Worm (Caenorhabditis elegans): Measurements from ENCODE around the gene cla-1.

The cla-1 gene

ce11 chrIV:7573944-7574343 lies 14.8 kb upstream of the cla-1 start:
- TF ChIP-seq tbx-8 (GFP tag; optimal IDR thresholded peaks at IDR 0.05) (peak; percentile 88), ham-2 (GFP tag; optimal IDR thresholded peaks at IDR 0.05) (peak; percentile 98), ceh-39 (tag; optimal IDR thresholded peaks at IDR 0.05) (no peak), snpc-4 (tag; optimal IDR thresholded peaks at IDR 0.05) (no peak), ztf-11 (tag; optimal IDR thresholded peaks at IDR 0.05) (peak; percentile 57), nhr-76 (tag; optimal IDR thresholded peaks at IDR 0.05) (peak; percentile 10), ceh-43 (GFP tag; optimal IDR thresholded peaks at IDR 0.05) (peak; percentile 94), drap-1 (GFP tag; optimal IDR thresholded peaks at IDR 0.05) (peak; percentile 98), pha-4 (tag; optimal IDR thresholded peaks at IDR 0.05) (peak; percentile 41), flh-1 (GFP tag; optimal IDR thresholded peaks at IDR 0.05) (peak; percentile 84), lin-13 (tag; optimal IDR thresholded peaks at IDR 0.05) (peak; percentile 64), nhr-237 (tag; optimal IDR thresholded peaks at IDR 0.05) (peak; percentile 76), hlh-1 (tag; optimal IDR thresholded peaks at IDR 0.05) (peak; percentile 7), M03D4.4 (tag; optimal IDR thresholded peaks at IDR 0.05) (peak; percentile 97), cnd-1 (tag; optimal IDR thresholded peaks at IDR 0.05) (peak; percentile 95), mep-1 (tag; optimal IDR thresholded peaks at IDR 0.05) (peak; percentile 88), unc-39 (tag; optimal IDR thresholded peaks at IDR 0.05) (no peak), blmp-1 (tag; optimal IDR thresholded peaks at IDR 0.05) (peak; percentile 8), nhr-12 (tag; optimal IDR thresholded peaks at IDR 0.05) (no peak), unc-120 (tag; optimal IDR thresholded peaks at IDR 0.05; ENCODE audit: poor library complexity, severe bottlenecking) (peak; percentile 96), lin-32 (GFP tag; optimal IDR thresholded peaks at IDR 0.05) (peak; percentile 94), ces-1 (GFP tag; optimal IDR thresholded peaks at IDR 0.05) (no peak), nhr-28 (tag; optimal IDR thresholded peaks at IDR 0.05) (peak; percentile 82), zip-8 (tag; optimal IDR thresholded peaks at IDR 0.05) (no peak), elt-3 (tag; optimal IDR thresholded peaks at IDR 0.05) (peak; percentile 85), elt-1 (tag; optimal IDR thresholded peaks at IDR 0.05; ENCODE audit: borderline replicate concordance, insufficient read depth) (peak; percentile 41), mls-2 (tag; optimal IDR thresholded peaks at IDR 0.05) (peak; percentile 98), unc-62 (GFP tag; optimal IDR thresholded peaks at IDR 0.05) (peak; percentile 73), sptf-1 (tag; optimal IDR thresholded peaks at IDR 0.05) (peak; percentile 98), lsy-2 (tag; optimal IDR thresholded peaks at IDR 0.05) (peak; percentile 57), ceh-83 (GFP tag; optimal IDR thresholded peaks at IDR 0.05) (peak; percentile 98), mab-5 (tag; optimal IDR thresholded peaks at IDR 0.05) (no peak), bed-3 (GFP tag; optimal IDR thresholded peaks at IDR 0.05) (peak; percentile 93), sem-2 (GFP tag; optimal IDR thresholded peaks at IDR 0.05) (peak; percentile 88), nhr-2 (tag; optimal IDR thresholded peaks at IDR 0.05) (no peak)

DNA sequence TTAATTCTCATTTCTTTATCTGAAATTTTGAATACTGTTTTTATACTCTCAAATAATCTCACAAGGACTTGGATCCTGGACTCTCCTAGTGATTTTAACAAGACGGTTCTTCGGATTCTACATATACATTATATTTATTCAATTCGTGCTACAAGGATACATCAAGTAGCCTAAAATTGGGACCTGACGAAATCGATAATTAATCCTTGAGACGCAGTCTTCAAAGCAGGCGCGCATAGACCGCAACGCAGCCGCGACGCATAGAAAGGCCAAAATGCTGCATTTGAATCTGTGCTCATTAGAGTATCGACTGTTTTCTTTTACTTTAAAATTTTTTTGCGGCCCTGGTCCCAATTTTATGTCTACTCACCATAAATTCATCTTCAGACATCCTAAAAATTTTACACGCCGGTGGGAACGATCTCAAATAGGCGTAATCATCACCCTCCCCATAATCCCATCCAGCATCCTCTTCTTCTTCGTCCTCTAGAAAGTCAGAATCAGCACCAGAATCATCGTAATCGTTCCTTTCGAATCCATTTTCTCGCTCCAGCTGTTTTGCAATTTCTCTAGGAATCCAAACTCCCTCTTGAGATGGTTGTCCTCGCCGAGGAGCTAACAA lies 13.5 kb upstream of the cla-1 start, which contains the start of gene cec-4:
Gene cec-4 (plus strand): TSS at position 572 of the 622 bp plus-strand sequence.
- TF ChIP-seq mep-1 (tag; optimal IDR thresholded peaks at IDR 0.05) (no peak), sem-2 (GFP tag; optimal IDR thresholded peaks at IDR 0.05) (no peak), sptf-1 (tag; optimal IDR thresholded peaks at IDR 0.05) (no peak), bed-3 (GFP tag; optimal IDR thresholded peaks at IDR 0.05) (no peak), hlh-1 (tag; optimal IDR thresholded peaks at IDR 0.05) (peak; percentile 50), ces-1 (GFP tag; optimal IDR thresholded peaks at IDR 0.05) (peak; percentile 9), unc-62 (GFP tag; optimal IDR thresholded peaks at IDR 0.05) (no peak), nhr-2 (tag; optimal IDR thresholded peaks at IDR 0.05) (no peak), ztf-11 (tag; optimal IDR thresholded peaks at IDR 0.05) (no peak), lsy-2 (tag; optimal IDR thresholded peaks at IDR 0.05) (no peak), cnd-1 (tag; optimal IDR thresholded peaks at IDR 0.05) (no peak), ceh-39 (tag; optimal IDR thresholded peaks at IDR 0.05) (peak; percentile 97)

ce11 chrIV:7578281-7578680 lies 10.4 kb upstream of the cla-1 start, which contains the start of gene F32E10.5:
Gene F32E10.5, minus strand, starts transcription at chrIV:7578381.
- no peak for TF ChIP-seq nhr-2 (tag; optimal IDR thresholded peaks at IDR 0.05)
- TF ChIP-seq mls-2 (tag; optimal IDR thresholded peaks at IDR 0.05): no peak
- no peak for TF ChIP-seq lin-13 (tag; optimal IDR thresholded peaks at IDR 0.05)
- TF ChIP-seq tbx-8 (GFP tag; optimal IDR thresholded peaks at IDR 0.05): no peak
- no peak for TF ChIP-seq ceh-39 (tag; optimal IDR thresholded peaks at IDR 0.05)
- no peak for TF ChIP-seq ces-1 (GFP tag; optimal IDR thresholded peaks at IDR 0.05)
- no peak for TF ChIP-seq hlh-1 (tag; optimal IDR thresholded peaks at IDR 0.05)
- no peak for TF ChIP-seq bed-3 (GFP tag; optimal IDR thresholded peaks at IDR 0.05)
- TF ChIP-seq snpc-4 (tag; optimal IDR thresholded peaks at IDR 0.05): no peak
- TF ChIP-seq ceh-43 (GFP tag; optimal IDR thresholded peaks at IDR 0.05): no peak
- no peak for TF ChIP-seq sptf-1 (tag; optimal IDR thresholded peaks at IDR 0.05)
- no peak for TF ChIP-seq nhr-76 (tag; optimal IDR thresholded peaks at IDR 0.05)
- no peak for TF ChIP-seq lin-32 (GFP tag; optimal IDR thresholded peaks at IDR 0.05)
